Fruit fly (Drosophila melanogaster): ENCODE results near the gene CG44085.
A peak's percentile ranks its signal among the peaks of the same experiment; 100 is the strongest.

The CG44085 gene

dm6 chr2L:13272541-13272940 lies 11.7 kb downstream of the CG44085 start:
- TF ChIP-seq Dfd (GFP tag; optimal IDR thresholded peaks at IDR 0.05): peak in 1 of 2 experiments; percentile 18
- TF ChIP-seq cad (GFP tag; optimal IDR thresholded peaks at IDR 0.05): no peak
- peak; percentile 0 for TF ChIP-seq Ets65A (GFP tag)

- TF ChIP-seq chif (GFP tag; optimal IDR thresholded peaks at IDR 0.05) (no peak), Ets65A (GFP tag) (peak; percentile 56), Hsf (GFP tag; optimal IDR thresholded peaks at IDR 0.05) (no peak), CG9797 (GFP tag; optimal IDR thresholded peaks at IDR 0.05) (no peak), abd-A (tag; optimal IDR thresholded peaks at IDR 0.05) (no peak), gem (tag; optimal IDR thresholded peaks at IDR 0.05) (no peak), esg (GFP tag; conservative IDR thresholded peaks at IDR 0.05) (no peak), pb (GFP tag; optimal IDR thresholded peaks at IDR 0.05) (no peak), ind (GFP tag; optimal IDR thresholded peaks at IDR 0.05) (no peak), scrt (GFP tag; optimal IDR thresholded peaks at IDR 0.05) (peak; percentile 92), Rfx (GFP tag; IDR thresholded peaks at IDR 0.05) (no peak), NfI (GFP tag; optimal IDR thresholded peaks at IDR 0.05) (no peak), klu (GFP tag; IDR thresholded peaks at IDR 0.05) (no peak), Jarid2 (GFP tag; optimal IDR thresholded peaks at IDR 0.05) (no peak), ftz-f1 (GFP tag; optimal IDR thresholded peaks at IDR 0.05) (peak; percentile 34), ewg (GFP tag; optimal IDR thresholded peaks at IDR 0.05) (peak; percentile 77), CG10959 (GFP tag; IDR thresholded peaks at IDR 0.05) (no peak), CG34422 (GFP tag; IDR thresholded peaks at IDR 0.05) (no peak; the same call in 2 of the 3 replicates), CG18262 (tag; optimal IDR thresholded peaks at IDR 0.05) (no peak), CG6175 (GFP tag; IDR thresholded peaks at IDR 0.05) (no peak), CG4424 (GFP tag; optimal IDR thresholded peaks at IDR 0.05) (no peak), prd (optimal IDR thresholded peaks at IDR 0.05) (no peak), prd (GFP tag; IDR thresholded peaks at IDR 0.05) (no peak), CG8944 (GFP tag; optimal IDR thresholded peaks at IDR 0.05) (no peak), pros (GFP tag; optimal IDR thresholded peaks at IDR 0.05) (no peak)
These were observed 25.0 kb downstream of the CG44085 start for dm6 chr2L:13285791-13286190.

dm6 chr2L:13286456-13286855 lies 25.6 kb downstream of the CG44085 start, which contains the start of the genes Drep4 and Uvrag:
Drep4 (minus strand) TSS chr2L:13286462.
Uvrag (plus strand) TSS chr2L:13286777.
- peak; percentile 67 for TF ChIP-seq trem (tag; optimal IDR thresholded peaks at IDR 0.05)
- no peak for TF ChIP-seq pros (GFP tag; optimal IDR thresholded peaks at IDR 0.05)
- no peak for TF ChIP-seq CG18599 (GFP tag; optimal IDR thresholded peaks at IDR 0.05)
- peak; percentile 18 for TF ChIP-seq D19B (GFP tag; optimal IDR thresholded peaks at IDR 0.05)
- TF ChIP-seq Hr3 (GFP tag; optimal IDR thresholded peaks at IDR 0.05): peak; percentile 78
- TF ChIP-seq CG12942 (GFP tag; optimal IDR thresholded peaks at IDR 0.05): peak; percentile 48
- peak; percentile 65 for TF ChIP-seq Hmr (GFP tag; optimal IDR thresholded peaks at IDR 0.05)
- peak; percentile 52 for TF ChIP-seq Fer3 (tag; optimal IDR thresholded peaks at IDR 0.05)
- no peak for TF ChIP-seq CG5953 (GFP tag; IDR thresholded peaks at IDR 0.05)
- TF ChIP-seq NC2α (GFP tag; optimal IDR thresholded peaks at IDR 0.05): no peak
- peak; percentile 72 for TF ChIP-seq CG4424 (GFP tag; optimal IDR thresholded peaks at IDR 0.05)
- peak; percentile 69 for TF ChIP-seq Meics (GFP tag; optimal IDR thresholded peaks at IDR 0.05)
- peak; percentile 87 for TF ChIP-seq CG15601 (tag; optimal IDR thresholded peaks at IDR 0.05)
- TF ChIP-seq p53 (GFP tag; optimal IDR thresholded peaks at IDR 0.05): no peak
- TF ChIP-seq nmo (GFP tag; optimal IDR thresholded peaks at IDR 0.05): peak; percentile 80
- TF ChIP-seq odd (GFP tag; optimal IDR thresholded peaks at IDR 0.05): peak; percentile 5
- peak; percentile 30 for TF ChIP-seq Max (GFP tag; optimal IDR thresholded peaks at IDR 0.05)
- TF ChIP-seq tll (GFP tag; optimal IDR thresholded peaks at IDR 0.05): peak in 1 of 2 experiments; percentile 12
- TF ChIP-seq CG1233 (GFP tag; optimal IDR thresholded peaks at IDR 0.05): peak; percentile 39
- 0 out of 2 replicates have a peak, but pooled peaks have one; percentile 19 for TF ChIP-seq Drgx (GFP tag; IDR thresholded peaks at IDR 0.05)
- peak; percentile 20 for TF ChIP-seq trh (GFP tag; optimal IDR thresholded peaks at IDR 0.05)
- peak; percentile 79 for TF ChIP-seq dmrt11E (tag; optimal IDR thresholded peaks at IDR 0.05)
- TF ChIP-seq Hr51 (GFP tag; optimal IDR thresholded peaks at IDR 0.05): no peak
- TF ChIP-seq chif (GFP tag; optimal IDR thresholded peaks at IDR 0.05): peak in 1 of 2 experiments; percentile 9
- no peak; the same call in 2 of the 3 replicates for TF ChIP-seq CG17361 (GFP tag; IDR thresholded peaks at IDR 0.05)

All from whole organism, embryonic.